Worm (Caenorhabditis elegans): ENCODE results near the gene R155.3.

R155.3 gene

ce11 chrIII:1989940-1990339, 13.4 kb upstream of the R155.3 start:
- TF ChIP-seq rbr-2 (tag; optimal IDR thresholded peaks at IDR 0.05): no peak
- TF ChIP-seq spr-3 (GFP tag; optimal IDR thresholded peaks at IDR 0.05): no peak
- TF ChIP-seq set-16 (GFP tag; IDR thresholded peaks at IDR 0.05): peak; percentile 60

- TF ChIP-seq F10B5.3 (tag; optimal IDR thresholded peaks at IDR 0.05) (no peak), unc-62 (GFP tag; optimal IDR thresholded peaks at IDR 0.05 in 1 of 2) (peak in 1 of 2 experiments; percentile 34), unc-62 (tag; optimal IDR thresholded peaks at IDR 0.05) (no peak)
Observed at ce11 chrIII:1987693-1988092, 11.2 kb upstream of the R155.3 start, which contains the start of gene Y39A3B.8. Gene Y39A3B.8, plus strand, starts transcription at chrIII:1987993.

- TF ChIP-seq dve-1 (tag; optimal IDR thresholded peaks at IDR 0.05; ENCODE audit: insufficient read depth): no peak
Observed at ce11 chrIII:1984860-1985259, 8.3 kb upstream of the R155.3 start, which contains the start of gene Y39A3B.7. Gene Y39A3B.7, minus strand, starts transcription at chrIII:1984960.

ce11 chrIII:1982597-1983244, 6.2 kb upstream of the R155.3 start, which contains the start of gene srd-66:
Gene srd-66, minus strand, starts transcription at chrIII:1982647.
- TF ChIP-seq set-16 (GFP tag; IDR thresholded peaks at IDR 0.05) (no peak), mes-2 (tag; optimal IDR thresholded peaks at IDR 0.05; ENCODE audit: poor library complexity, severe bottlenecking) (no peak), F44E2.7 (GFP tag; IDR thresholded peaks at IDR 0.05) (no peak), Y105C5A.15 (GFP tag; IDR thresholded peaks at IDR 0.05) (no peak), tra-1 (GFP tag; IDR thresholded peaks at IDR 0.05) (no peak), Y48G9A.11 (GFP tag; IDR thresholded peaks at IDR 0.05) (no peak), madf-5 (GFP tag; IDR thresholded peaks at IDR 0.05) (no peak)

- TF ChIP-seq nhr-10 (tag; optimal IDR thresholded peaks at IDR 0.05) (no peak), vab-7 (GFP tag; IDR thresholded peaks at IDR 0.05) (peak; percentile 35; the same call in 1 of the 2 replicates), nhr-11 (tag; optimal IDR thresholded peaks at IDR 0.05) (no peak), nhr-237 (tag; optimal IDR thresholded peaks at IDR 0.05) (no peak), snpc-1.2 (GFP tag; IDR thresholded peaks at IDR 0.05) (no peak)
Observed at ce11 chrIII:1981467-1981866, 4.9 kb upstream of the R155.3 start.

ce11 chrIII:1977424-1977823, 882 bp upstream of the R155.3 start:
- TF ChIP-seq T26A8.4 (GFP tag; IDR thresholded peaks at IDR 0.05): no peak
- TF ChIP-seq unc-62 (GFP tag; optimal IDR thresholded peaks at IDR 0.05 in 1 of 2): peak in 1 of 2 experiments; percentile 96
- TF ChIP-seq unc-62 (tag; optimal IDR thresholded peaks at IDR 0.05): no peak
- TF ChIP-seq aha-1 (tag): peak; percentile 17
- no peak for TF ChIP-seq Y75B8A.6 (GFP tag; IDR thresholded peaks at IDR 0.05)

ce11 chrIII:1975992-1976391, 550 bp downstream of the R155.3 start:
- TF ChIP-seq Y5F2A.4 (GFP tag; optimal IDR thresholded peaks at IDR 0.05): no peak
- TF ChIP-seq set-16 (GFP tag; IDR thresholded peaks at IDR 0.05): peak; percentile 73
- peak; percentile 52; the same call in 1 of the 2 replicates for TF ChIP-seq egl-43 (GFP tag; IDR thresholded peaks at IDR 0.05)

- TF ChIP-seq tag-97 (GFP tag; IDR thresholded peaks at IDR 0.05) (no peak), unc-62 (GFP tag; optimal IDR thresholded peaks at IDR 0.05 in 1 of 2) (peak in 1 of 2 experiments; percentile 12), unc-62 (tag; optimal IDR thresholded peaks at IDR 0.05) (no peak)
Observed at ce11 chrIII:1970433-1970832, 6.1 kb downstream of the R155.3 start, which contains the start of gene R155.5. Gene R155.5, minus strand, starts transcription at chrIII:1970533.

ce11 chrIII:1969802-1970201, 6.7 kb downstream of the R155.3 start, which contains the start of gene moa-1:
Gene moa-1, minus strand, starts transcription at chrIII:1969902.
- TF ChIP-seq mes-2 (tag; optimal IDR thresholded peaks at IDR 0.05; ENCODE audit: poor library complexity, severe bottlenecking) (no peak), nhr-102 (tag; optimal IDR thresholded peaks at IDR 0.05) (no peak), zip-2 (tag; optimal IDR thresholded peaks at IDR 0.05) (no peak), daf-16 (GFP tag; optimal IDR thresholded peaks at IDR 0.05) (no peak), daf-16 (tag; optimal IDR thresholded peaks at IDR 0.05) (no peak), unc-62 (GFP tag; optimal IDR thresholded peaks at IDR 0.05 in 1 of 2) (no peak), unc-62 (tag; optimal IDR thresholded peaks at IDR 0.05) (no peak), pqm-1 (tag; optimal IDR thresholded peaks at IDR 0.05) (no peak), ceh-20 (GFP tag; IDR thresholded peaks at IDR 0.05) (no peak), arid-1 (GFP tag; conservative IDR thresholded peaks at IDR 0.05) (no peak), ceh-44 (GFP tag; IDR thresholded peaks at IDR 0.05) (no peak), nhr-6 (tag; optimal IDR thresholded peaks at IDR 0.05) (no peak)
